Worm (Caenorhabditis elegans): Measurements from ENCODE around the gene srw-34.

srw-34 gene

DNA sequence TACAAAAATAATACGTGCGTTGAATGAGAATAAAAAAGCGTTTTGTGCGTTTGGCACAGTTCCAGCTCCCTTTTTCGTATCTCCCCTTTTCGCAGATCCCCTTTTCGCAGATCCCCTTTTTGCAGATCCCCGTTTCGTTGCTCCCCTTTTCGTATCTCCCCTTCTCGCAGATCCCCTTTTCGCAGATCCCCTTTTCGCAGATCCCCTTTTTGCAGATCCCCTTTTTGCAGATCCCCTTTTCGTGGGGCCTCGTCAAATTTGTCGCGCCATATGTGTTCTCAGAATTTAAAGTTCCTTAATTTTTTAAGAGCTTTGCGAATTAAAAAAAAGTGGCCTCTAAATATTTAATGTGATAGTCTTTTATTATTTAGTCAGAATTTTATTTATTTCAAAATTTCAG, 30.8 kb upstream of the srw-34 start, which contains the start of gene Y32B12B.4:
Gene Y32B12B.4 (plus strand): TSS at position 399 of the 400 bp plus-strand sequence.
- TF ChIP-seq snpc-4 (tag; optimal IDR thresholded peaks at IDR 0.05) (no peak), nhr-129 (tag; optimal IDR thresholded peaks at IDR 0.05) (no peak), nhr-25 (tag; optimal IDR thresholded peaks at IDR 0.05) (no peak), ztf-4 (tag; optimal IDR thresholded peaks at IDR 0.05) (no peak), sem-4 (tag; optimal IDR thresholded peaks at IDR 0.05) (no peak), lin-13 (GFP tag; optimal IDR thresholded peaks at IDR 0.05) (no peak), F13H6.1 (tag; optimal IDR thresholded peaks at IDR 0.05) (no peak), Y55F3AM.14 (GFP tag; optimal IDR thresholded peaks at IDR 0.05) (no peak), nhr-6 (tag; optimal IDR thresholded peaks at IDR 0.05) (no peak), lin-39 (tag; optimal IDR thresholded peaks at IDR 0.05) (no peak), ceh-82 (tag; optimal IDR thresholded peaks at IDR 0.05) (no peak), nhr-237 (tag; optimal IDR thresholded peaks at IDR 0.05) (no peak), dmd-4 (tag; optimal IDR thresholded peaks at IDR 0.05) (no peak), C34F6.9 (tag; optimal IDR thresholded peaks at IDR 0.05) (no peak), skn-1 (tag; optimal IDR thresholded peaks at IDR 0.05) (no peak), nhr-11 (tag; optimal IDR thresholded peaks at IDR 0.05) (no peak), aly-2 (tag; optimal IDR thresholded peaks at IDR 0.05) (no peak)

ce11 chrV:16550680-16551079, 28.5 kb upstream of the srw-34 start, which contains the start of gene srbc-65:
TSS of gene srbc-65 (plus strand) at chrV:16550980.
- TF ChIP-seq mbf-1 (tag; optimal IDR thresholded peaks at IDR 0.05) (no peak), ztf-1 (GFP tag; conservative IDR thresholded peaks at IDR 0.05) (no peak), nhr-10 (tag; optimal IDR thresholded peaks at IDR 0.05) (no peak), aly-2 (tag; optimal IDR thresholded peaks at IDR 0.05) (no peak), lin-39 (tag; optimal IDR thresholded peaks at IDR 0.05) (no peak), dmd-4 (tag; optimal IDR thresholded peaks at IDR 0.05) (no peak), lin-11 (tag; optimal IDR thresholded peaks at IDR 0.05) (no peak), mdl-1 (tag; optimal IDR thresholded peaks at IDR 0.05) (no peak), elt-1 (tag; optimal IDR thresholded peaks at IDR 0.05) (no peak), gmeb-1 (tag; optimal IDR thresholded peaks at IDR 0.05) (no peak), unc-39 (tag; optimal IDR thresholded peaks at IDR 0.05) (no peak), nhr-25 (tag; optimal IDR thresholded peaks at IDR 0.05) (no peak), F13H6.1 (tag; optimal IDR thresholded peaks at IDR 0.05) (no peak), ama-1 (optimal IDR thresholded peaks at IDR 0.05) (no peak)

DNA sequence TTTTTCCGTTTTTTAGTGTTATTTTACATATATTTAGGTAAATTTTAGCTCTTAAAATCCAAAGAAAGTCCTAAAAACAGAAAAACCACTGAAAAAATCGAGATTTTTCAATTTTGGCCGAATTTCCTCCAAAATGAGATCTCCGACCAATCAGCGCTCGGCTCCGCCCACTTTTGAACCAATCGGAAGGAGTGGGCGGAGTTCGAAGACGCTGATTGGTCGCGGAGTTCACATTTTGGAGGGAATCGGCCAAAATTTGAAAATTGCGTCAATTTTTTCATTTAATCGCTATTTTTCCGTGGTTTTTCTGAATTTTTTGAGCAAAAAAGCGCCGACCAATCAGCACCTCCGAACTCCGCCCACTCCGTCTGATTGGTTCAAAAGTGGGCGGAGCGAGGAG, 18.5 kb upstream of the srw-34 start:
- no peak for TF ChIP-seq ztf-1 (GFP tag; conservative IDR thresholded peaks at IDR 0.05)
- no peak for TF ChIP-seq C34F6.9 (tag; optimal IDR thresholded peaks at IDR 0.05)
- TF ChIP-seq ZK546.5 (tag; optimal IDR thresholded peaks at IDR 0.05): no peak
- no peak for TF ChIP-seq nhr-77 (tag; optimal IDR thresholded peaks at IDR 0.05)
- no peak for TF ChIP-seq nhr-12 (tag; optimal IDR thresholded peaks at IDR 0.05)
- TF ChIP-seq unc-39 (tag; optimal IDR thresholded peaks at IDR 0.05): no peak
- TF ChIP-seq sem-4 (tag; optimal IDR thresholded peaks at IDR 0.05): no peak
- TF ChIP-seq nhr-11 (tag; optimal IDR thresholded peaks at IDR 0.05): no peak
- TF ChIP-seq ceh-82 (tag; optimal IDR thresholded peaks at IDR 0.05): no peak
- TF ChIP-seq sma-9 (GFP tag; optimal IDR thresholded peaks at IDR 0.05): no peak
- TF ChIP-seq sma-9 (tag; optimal IDR thresholded peaks at IDR 0.05): no peak
- no peak for TF ChIP-seq egl-27 (tag; optimal IDR thresholded peaks at IDR 0.05)

- no peak for TF ChIP-seq elt-3 (tag; optimal IDR thresholded peaks at IDR 0.05)
- no peak for TF ChIP-seq ceh-16 (tag; optimal IDR thresholded peaks at IDR 0.05)
- no peak for TF ChIP-seq lsy-2 (tag; optimal IDR thresholded peaks at IDR 0.05)
- TF ChIP-seq mab-5 (tag; optimal IDR thresholded peaks at IDR 0.05): no peak
- TF ChIP-seq ceh-82 (tag; optimal IDR thresholded peaks at IDR 0.05): no peak
- no peak for TF ChIP-seq nhr-11 (tag; optimal IDR thresholded peaks at IDR 0.05)
- no peak for TF ChIP-seq crh-2 (tag; optimal IDR thresholded peaks at IDR 0.05)
- no peak for TF ChIP-seq C34F6.9 (tag; optimal IDR thresholded peaks at IDR 0.05)
- no peak for TF ChIP-seq lin-13 (GFP tag; optimal IDR thresholded peaks at IDR 0.05)
- TF ChIP-seq sma-3 (GFP tag; optimal IDR thresholded peaks at IDR 0.05): no peak
- no peak for TF ChIP-seq mdl-1 (tag; optimal IDR thresholded peaks at IDR 0.05)
- no peak for TF ChIP-seq snpc-4 (tag; optimal IDR thresholded peaks at IDR 0.05)
- TF ChIP-seq nhr-129 (tag; optimal IDR thresholded peaks at IDR 0.05): no peak
Measured at ce11 chrV:16539666-16540065, 17.5 kb upstream of the srw-34 start.
